Worm (Caenorhabditis elegans) whole organism, L2 larva: Measurements from ENCODE around the gene F39C12.1.

ENCODE experiments used
- alr-1 ChIP-seq: fragments of 150-350 bp; optimal IDR thresholded peaks from 2 replicates; lab custom pipeline; 2014; ENCODE audit warnings: missing biosample characterization, missing genetic modification characterization
- elt-3 ChIP-seq: sonication (generic microtip); optimal IDR thresholded peaks from 2 replicates; lab custom pipeline; 2017; ENCODE audit warnings: missing biosample characterization, missing genetic modification characterization
- lin-13 ChIP-seq: fragments of 150-350 bp; optimal IDR thresholded peaks from 2 replicates; lab custom pipeline; 2014; ENCODE audit warnings: missing biosample characterization, missing genetic modification reagents, missing genetic modification characterization
- nhr-237 ChIP-seq: fragments of 150-350 bp; optimal IDR thresholded peaks from 2 replicates; lab custom pipeline; 2014; ENCODE audit warnings: missing biosample characterization, missing genetic modification characterization
- nhr-25 ChIP-seq: fragments of 150-350 bp; sonication (generic microtip); optimal IDR thresholded peaks from 3 replicates; lab custom pipeline; 2014; ENCODE audit warnings: missing biosample characterization, missing genetic modification characterization
- skn-1 ChIP-seq: sonication (generic microtip); optimal IDR thresholded peaks from 2 replicates; lab custom pipeline; 2017; ENCODE audit warnings: missing biosample characterization, missing genetic modification characterization

DNA sequence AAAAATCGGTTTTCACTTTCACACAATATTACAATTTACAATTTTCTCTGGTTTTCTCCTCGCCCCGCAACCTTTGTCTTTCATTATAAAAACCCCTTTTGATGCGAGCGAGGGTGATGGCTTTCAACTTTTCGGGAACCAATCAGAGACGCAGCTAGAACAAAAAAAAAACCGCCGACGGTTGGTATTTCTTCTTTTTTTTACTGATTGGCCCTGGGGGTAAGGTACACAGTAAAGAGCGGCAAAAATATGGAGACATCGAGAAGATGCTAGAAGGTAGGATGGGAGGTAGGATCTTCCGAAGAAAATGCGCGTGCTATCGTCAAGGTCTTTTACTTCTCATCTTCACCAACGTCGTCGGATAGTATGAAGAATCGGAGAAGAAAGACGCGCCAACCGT lies 44.3 kb downstream of the F39C12.1 start:
- TF ChIP-seq elt-3 (tag; lab: Kevin White, UChicago) (no peak), alr-1 (tag; lab: Kevin White, UChicago) (no peak), nhr-237 (no peak), nhr-25 (tag; lab: Kevin White, UChicago) (no peak), lin-13 (GFP tag; lab: Kevin White, UChicago) (no peak), skn-1 (tag; lab: Kevin White, UChicago) (no peak)
